Worm (Caenorhabditis elegans) whole organism, L3 larva: ENCODE measurements around the gene C06H5.8.

Source experiments
- elt-3 ChIP-seq, 3 experiments: fragments of 150-350 bp in 1 of 3; sonication (generic microtip) in 2 of 3; optimal IDR thresholded peaks; 2 replicates in 2 of 3; 4 replicates in 1 of 3; lab custom pipeline; 2014 to 2017; ENCODE audit warnings: missing biosample characterization in 3 of 3, missing genetic modification characterization in 3 of 3
- nhr-237 ChIP-seq: fragments of 150-350 bp; optimal IDR thresholded peaks from 2 replicates; lab custom pipeline; 2014; ENCODE audit warnings: missing biosample characterization, missing genetic modification characterization
- ztf-11 ChIP-seq: fragments of 150-350 bp; optimal IDR thresholded peaks from 2 replicates; lab custom pipeline; 2014; ENCODE audit warnings: missing biosample characterization, missing genetic modification characterization

DNA sequence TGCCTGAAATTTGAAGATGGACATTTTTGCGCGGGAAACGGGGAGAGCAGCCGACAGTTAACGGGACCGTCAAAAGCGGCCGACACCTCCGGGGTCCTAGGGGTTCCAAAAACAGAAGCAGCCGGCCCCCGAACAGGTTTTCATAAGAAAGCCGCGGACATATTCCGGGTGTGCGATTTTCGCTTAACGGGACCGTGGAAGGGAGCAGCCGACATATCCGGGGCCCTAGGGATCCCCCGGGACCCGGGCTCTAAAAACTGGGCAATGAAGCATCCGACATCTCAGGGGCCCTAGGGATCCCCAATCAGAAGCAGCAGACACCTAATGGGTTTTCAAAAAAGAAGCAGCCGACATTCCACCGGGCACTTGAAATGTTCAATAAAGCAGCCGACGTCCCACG, 43.7 kb downstream of the C06H5.8 start:
- TF ChIP-seq ztf-11 (tag; lab: Kevin White, UChicago) (no peak), elt-3 (tag; optimal IDR thresholded peaks at IDR 0.05; lab: Kevin White, UChicago) (no peak), nhr-237 (tag; lab: Kevin White, UChicago) (no peak)
